Worm (Caenorhabditis elegans) whole organism, mixed stage, embryonic: ENCODE data around the gene tiar-2.

ENCODE experiments used
- bed-3 ChIP-seq: fragments of 200-800 bp; sonication (Bioruptor generic); optimal IDR thresholded peaks from 3 replicates; lab custom pipeline; 2018; ENCODE audit warnings: mild to moderate bottlenecking, missing genetic modification characterization, moderate library complexity, missing compliant biosample characterization
- hlh-1 ChIP-seq: fragments of 150-350 bp; optimal IDR thresholded peaks from 2 replicates; lab custom pipeline; 2014; ENCODE audit warnings: missing biosample characterization, missing genetic modification reagents, missing genetic modification characterization

DNA sequence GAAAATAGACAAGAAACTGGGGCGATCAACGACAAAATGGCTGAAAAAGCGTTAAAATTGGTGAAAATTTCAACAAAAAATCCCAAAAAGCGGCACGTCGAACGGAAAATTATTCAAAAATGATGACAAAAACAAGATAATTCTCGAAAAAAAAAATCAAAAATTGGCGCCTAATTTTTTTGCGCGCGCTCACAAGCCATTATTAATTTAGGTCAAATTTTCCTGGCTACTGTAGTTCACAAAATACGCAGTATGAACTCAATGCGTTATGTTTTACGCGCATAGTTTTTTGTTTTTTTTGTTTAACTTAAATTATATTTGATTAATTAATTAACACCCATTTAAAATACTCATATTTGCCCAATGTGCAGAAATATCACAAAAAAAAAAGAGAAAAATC, 29.2 kb upstream of the tiar-2 start:
- no peak for TF ChIP-seq bed-3
- TF ChIP-seq hlh-1 (tag; lab: Kevin White, UChicago), result no peak
